Fruit fly (Drosophila melanogaster) whole organism, embryonic: ENCODE measurements around the gene pes.

ENCODE experiments used
- Adf1 ChIP-seq: fragments of 200-800 bp; sonication (Bioruptor generic); IDR thresholded peaks from 2 replicates; pipeline ENCODE4 v1.3.6; 2022; ENCODE audit warnings: missing biosample characterization, missing genetic modification characterization
- Asciz ChIP-seq: fragments of 200-800 bp; sonication (Bioruptor generic); optimal IDR thresholded peaks from 2 replicates; lab custom pipeline; 2017; ENCODE audit warnings: missing biosample characterization, mild to moderate bottlenecking, missing genetic modification characterization, missing genetic modification reagents
- Atf6 ChIP-seq: fragments of 200-800 bp; sonication (Bioruptor generic); IDR thresholded peaks from 2 replicates; pipeline ENCODE4 v1.3.6; 2022; ENCODE audit warnings: missing biosample characterization, missing genetic modification characterization
- CG10267 ChIP-seq: fragments of 200-800 bp; sonication (Bioruptor generic); optimal IDR thresholded peaks from 2 replicates; lab custom pipeline; 2018; ENCODE audit warnings: missing biosample characterization, mild to moderate bottlenecking, missing genetic modification characterization, moderate library complexity
- CG14014 ChIP-seq: fragments of 200-800 bp; sonication (Bioruptor generic); IDR thresholded peaks from 2 replicates; pipeline ENCODE4 v1.3.6; 2022; ENCODE audit warnings: missing biosample characterization, missing genetic modification characterization
- CG1603 ChIP-seq: fragments of 200-800 bp; sonication (Bioruptor generic); optimal IDR thresholded peaks from 2 replicates; lab custom pipeline; 2019; ENCODE audit warnings: missing biosample characterization, mild to moderate bottlenecking, missing genetic modification characterization, moderate library complexity
- CG18619 ChIP-seq: fragments of 200-800 bp; sonication (Bioruptor generic); optimal IDR thresholded peaks from 3 replicates; lab custom pipeline; 2017; ENCODE audit warnings: missing biosample characterization, mild to moderate bottlenecking, missing genetic modification characterization
- CG2712 ChIP-seq: fragments of 200-800 bp; optimal IDR thresholded peaks from 3 replicates; lab custom pipeline; 2019; ENCODE audit warnings: missing biosample characterization, mild to moderate bottlenecking, missing genetic modification characterization, moderate library complexity
- CG2875 ChIP-seq: fragments of 200-800 bp; sonication (Bioruptor generic); optimal IDR thresholded peaks from 2 replicates; lab custom pipeline; 2017; ENCODE audit warnings: missing biosample characterization, mild to moderate bottlenecking, missing genetic modification characterization, missing genetic modification reagents
- CG3163 ChIP-seq: fragments of 200-800 bp; sonication (Bioruptor generic); optimal IDR thresholded peaks from 3 replicates; lab custom pipeline; 2016; ENCODE audit warnings: missing biosample characterization, missing genetic modification characterization
- CG32532 ChIP-seq: fragments of 200-800 bp; sonication (Bioruptor generic); IDR thresholded peaks from 2 replicates; pipeline ENCODE4 v1.3.6; 2022; ENCODE audit warnings: missing biosample characterization, missing genetic modification characterization
- CG32772 ChIP-seq: fragments of 200-800 bp; sonication (Bioruptor generic); IDR thresholded peaks from 2 replicates; pipeline ENCODE4 v1.3.6; 2022; ENCODE audit warnings: missing biosample characterization, missing genetic modification characterization
- CG42726 ChIP-seq: fragments of 200-800 bp; sonication (Bioruptor generic); IDR thresholded peaks from 2 replicates; pipeline ENCODE4 v1.3.6; 2022; ENCODE audit warnings: missing biosample characterization, missing genetic modification characterization; ENCODE audit not compliant: partially characterized antibody
- CG7357 ChIP-seq: fragments of 200-800 bp; sonication (Bioruptor generic); IDR thresholded peaks from 3 replicates; pipeline ENCODE4 v1.3.6; 2022; ENCODE audit warnings: missing biosample characterization, missing genetic modification characterization
- CG7839 ChIP-seq: fragments of 200-800 bp; sonication (Bioruptor generic); optimal IDR thresholded peaks from 3 replicates; lab custom pipeline; 2018; ENCODE audit warnings: missing biosample characterization, mild to moderate bottlenecking, missing genetic modification characterization, moderate library complexity
- Camta ChIP-seq: fragments of 200-800 bp; sonication (Bioruptor generic); optimal IDR thresholded peaks from 2 replicates; lab custom pipeline; 2016; ENCODE audit warnings: missing biosample characterization, missing genetic modification characterization
- CkIIα-i1 ChIP-seq: fragments of 200-800 bp; sonication (Bioruptor generic); IDR thresholded peaks from 2 replicates; pipeline ENCODE4 v1.3.6; 2022; ENCODE audit warnings: missing biosample characterization, missing genetic modification characterization
- CoRest ChIP-seq: fragments of 200-800 bp; sonication (Bioruptor generic); optimal IDR thresholded peaks from 3 replicates; lab custom pipeline; 2018; ENCODE audit warnings: missing biosample characterization, mild to moderate bottlenecking, missing genetic modification characterization, moderate library complexity
- D19B ChIP-seq: fragments of 200-800 bp; sonication (Bioruptor generic); optimal IDR thresholded peaks from 2 replicates; lab custom pipeline; 2017; ENCODE audit warnings: missing biosample characterization, mild to moderate bottlenecking, missing genetic modification characterization
- Ets65A ChIP-seq: fragments of 200-800 bp; sonication (Bioruptor generic); peaks from one replicate; lab custom pipeline; 2016; ENCODE audit warnings: missing biosample characterization, missing genetic modification characterization
- Fer1 ChIP-seq: fragments of 200-800 bp; sonication (Bioruptor generic); optimal IDR thresholded peaks from 2 replicates; lab custom pipeline; 2017; ENCODE audit warnings: missing biosample characterization, mild to moderate bottlenecking, missing genetic modification characterization
- Hr78 ChIP-seq, 2 experiments: fragments of 200-800 bp in 1 of 2; fragments of >200 bp in 1 of 2; sonication (Bioruptor generic) in 1 of 2; optimal IDR thresholded peaks; 2 replicates each; lab custom pipeline; 2017 to 2019; ENCODE audit warnings: missing biosample characterization in 2 of 2, missing genetic modification characterization in 2 of 2, mild to moderate bottlenecking in 1 of 2, moderate library complexity in 1 of 2
- Jarid2 ChIP-seq: fragments of 200-800 bp; sonication (Bioruptor generic); optimal IDR thresholded peaks from 3 replicates; lab custom pipeline; 2017; ENCODE audit warnings: mild to moderate bottlenecking, missing biosample characterization, missing genetic modification reagents, missing genetic modification characterization
- MESR4 ChIP-seq: fragments of 200-800 bp; sonication (Bioruptor generic); optimal IDR thresholded peaks from 2 replicates; lab custom pipeline; 2018; ENCODE audit warnings: missing biosample characterization, mild to moderate bottlenecking, missing genetic modification characterization, moderate library complexity
- Mad ChIP-seq: fragments of 200-800 bp; sonication (Bioruptor generic); optimal IDR thresholded peaks from 2 replicates; lab custom pipeline; 2016; ENCODE audit warnings: missing biosample characterization, missing genetic modification characterization
- Myb ChIP-seq: fragments of 200-800 bp; sonication (Bioruptor generic); optimal IDR thresholded peaks from 2 replicates; lab custom pipeline; 2016; ENCODE audit warnings: missing biosample characterization, missing genetic modification characterization
- Pdp1 ChIP-seq, 2 experiments: fragments of 200-800 bp; sonication (Bioruptor generic); optimal IDR thresholded peaks; 3 replicates each; lab custom pipeline; 2016; ENCODE audit warnings: missing biosample characterization in 2 of 2, missing genetic modification characterization in 2 of 2, mild to moderate bottlenecking in 1 of 2, moderate library complexity in 1 of 2
- Sox100B ChIP-seq: fragments of 200-800 bp; sonication (Bioruptor generic); optimal IDR thresholded peaks from 3 replicates; lab custom pipeline; 2018; ENCODE audit warnings: missing biosample characterization, mild to moderate bottlenecking, missing genetic modification characterization
- Sry-β ChIP-seq: fragments of 200-800 bp; sonication (Bioruptor generic); optimal IDR thresholded peaks from 2 replicates; lab custom pipeline; 2018; ENCODE audit warnings: missing biosample characterization, mild to moderate bottlenecking, missing genetic modification characterization, moderate library complexity
- Usf ChIP-seq: fragments of 200-800 bp; sonication (Bioruptor generic); optimal IDR thresholded peaks from 2 replicates; lab custom pipeline; 2017; ENCODE audit warnings: missing genotype, missing biosample characterization, missing genetic modification characterization
- Xbp1 ChIP-seq: fragments of 200-800 bp; sonication (Bioruptor generic); optimal IDR thresholded peaks from 3 replicates; lab custom pipeline; 2016; ENCODE audit warnings: missing biosample characterization, mild to moderate bottlenecking, missing genetic modification characterization
- ato ChIP-seq: fragments of 200-800 bp; sonication (Bioruptor generic); IDR thresholded peaks from 2 replicates; pipeline ENCODE4 v1.3.6; 2022; ENCODE audit warnings: missing biosample characterization, missing genetic modification characterization; ENCODE audit not compliant: partially characterized antibody
- bigmax ChIP-seq: fragments of 200-800 bp; sonication (Bioruptor generic); optimal IDR thresholded peaks from 2 replicates; lab custom pipeline; 2018; ENCODE audit warnings: missing biosample characterization, mild to moderate bottlenecking, missing genetic modification characterization
- chinmo ChIP-seq: fragments of 200-800 bp; sonication (Bioruptor generic); IDR thresholded peaks from 4 replicates; pipeline ENCODE4 v1.3.6; 2022; ENCODE audit warnings: missing biosample characterization, missing genetic modification characterization; ENCODE audit not compliant: partially characterized antibody
- exex ChIP-seq: fragments of 200-800 bp; sonication (Bioruptor generic); optimal IDR thresholded peaks from 4 replicates; lab custom pipeline; 2018; ENCODE audit warnings: missing biosample characterization, mild to moderate bottlenecking, missing genetic modification characterization, moderate library complexity
- fu2 ChIP-seq: fragments of 200-800 bp; sonication (Bioruptor generic); optimal IDR thresholded peaks from 2 replicates; lab custom pipeline; 2016; ENCODE audit warnings: missing biosample characterization, missing genetic modification characterization
- h ChIP-seq: fragments of >200 bp; optimal IDR thresholded peaks from 2 replicates; lab custom pipeline; 2017
- jumu ChIP-seq: fragments of 200-800 bp; sonication (Bioruptor generic); optimal IDR thresholded peaks from 3 replicates; lab custom pipeline; 2016; ENCODE audit warnings: missing biosample characterization, missing genetic modification characterization
- kay ChIP-seq: fragments of 200-800 bp; sonication (Bioruptor generic); optimal IDR thresholded peaks from 2 replicates; lab custom pipeline; 2016; ENCODE audit warnings: missing biosample characterization, missing genetic modification characterization
- ken ChIP-seq: fragments of 200-800 bp; sonication (Bioruptor generic); IDR thresholded peaks from 3 replicates; pipeline ENCODE4 v1.3.6; 2022; ENCODE audit warnings: missing biosample characterization, missing genetic modification characterization
- maf-S ChIP-seq: fragments of 200-800 bp; sonication (Bioruptor generic); optimal IDR thresholded peaks from 2 replicates; lab custom pipeline; 2016; ENCODE audit warnings: missing biosample characterization, missing genetic modification characterization
- mam ChIP-seq: fragments of 200-800 bp; sonication (Bioruptor generic); optimal IDR thresholded peaks from 3 replicates; lab custom pipeline; 2016; ENCODE audit warnings: missing biosample characterization, missing genetic modification characterization
- nmo ChIP-seq: fragments of 200-800 bp; sonication (Bioruptor generic); optimal IDR thresholded peaks from 2 replicates; lab custom pipeline; 2018; ENCODE audit warnings: missing biosample characterization, mild to moderate bottlenecking, missing genetic modification characterization, moderate library complexity
- schlank ChIP-seq: fragments of 200-800 bp; sonication (Bioruptor generic); optimal IDR thresholded peaks from 2 replicates; lab custom pipeline; 2018; ENCODE audit warnings: missing biosample characterization, mild to moderate bottlenecking, missing genetic modification characterization
- sens ChIP-seq: fragments of 200-800 bp; sonication (Bioruptor generic); peaks from one replicate; lab custom pipeline; 2016; ENCODE audit warnings: missing biosample characterization, missing genetic modification characterization
- trem ChIP-seq: fragments of 200-800 bp; optimal IDR thresholded peaks from 3 replicates; lab custom pipeline; 2019; ENCODE audit warnings: missing biosample characterization, mild to moderate bottlenecking, missing genetic modification characterization, moderate library complexity
- trh ChIP-seq: fragments of 200-800 bp; sonication (Bioruptor generic); optimal IDR thresholded peaks from 2 replicates; lab custom pipeline; 2016; ENCODE audit warnings: missing biosample characterization, missing genetic modification characterization
- unc-4 ChIP-seq: fragments of 200-800 bp; sonication (Bioruptor generic); IDR thresholded peaks from 2 replicates; pipeline ENCODE4 v1.3.6; 2022; ENCODE audit warnings: missing biosample characterization, missing genetic modification characterization; ENCODE audit not compliant: partially characterized antibody
- yki ChIP-seq: fragments of >200 bp; optimal IDR thresholded peaks from 3 replicates; lab custom pipeline; 2018

The pes gene

dm6 chr2L:8010602-8011455, 16.8 kb upstream of the pes start, which contains the start of the genes Glyat and Tg (continued):
- no peak for TF ChIP-seq Hr78 (GFP tag; optimal IDR thresholded peaks at IDR 0.05; lab: Kevin White, UChicago)
- no peak for TF ChIP-seq CG32772 (GFP tag; lab: Robert Waterston, UW)
- TF ChIP-seq CG14014 (GFP tag; lab: Robert Waterston, UW), result peak; percentile 57
- peak; percentile 39 for TF ChIP-seq CoRest (tag; lab: Kevin White, UChicago)
- TF ChIP-seq CkIIα-i1 (GFP tag; lab: Robert Waterston, UW), result no peak
- TF ChIP-seq CG2712, result peak; percentile 26
- peak; percentile 4 for TF ChIP-seq Jarid2 (GFP tag; lab: Kevin White, UChicago)
- TF ChIP-seq Fer1, result peak; percentile 50
- TF ChIP-seq Sry-β (GFP tag; lab: Kevin White, UChicago), result no peak
- TF ChIP-seq h (lab: Kevin White, UChicago), result no peak
- peak; percentile 70 for TF ChIP-seq Myb
- no peak for TF ChIP-seq jumu (GFP tag; lab: Kevin White, UChicago)
- TF ChIP-seq D19B (GFP tag; lab: Kevin White, UChicago), result no peak
- peak; percentile 64; the same call in 1 of the 2 replicates for TF ChIP-seq CG32532 (GFP tag; lab: Robert Waterston, UW)
- TF ChIP-seq chinmo (GFP tag; lab: Robert Waterston, UW), result 0 out of 4 replicates have a peak, but pooled peaks have one; percentile 24
- TF ChIP-seq bigmax (GFP tag; lab: Kevin White, UChicago), result no peak
- TF ChIP-seq CG18619 (GFP tag; lab: Kevin White, UChicago), result no peak
- TF ChIP-seq CG7357 (GFP tag; lab: Robert Waterston, UW), result no peak
- peak; percentile 99 for TF ChIP-seq CG3163 (GFP tag; lab: Kevin White, UChicago)
- TF ChIP-seq sens (GFP tag; lab: Kevin White, UChicago), result peak; percentile 76
- TF ChIP-seq Xbp1 (GFP tag; lab: Kevin White, UChicago), result no peak
- TF ChIP-seq maf-S (GFP tag; lab: Kevin White, UChicago), result no peak
- no peak for TF ChIP-seq ato (GFP tag; lab: Robert Waterston, UW)
- 0 out of 3 replicates have a peak, but pooled peaks have one; percentile 42 for TF ChIP-seq ken (GFP tag; lab: Robert Waterston, UW)
- no peak for TF ChIP-seq yki (lab: Kevin White, UChicago)
- TF ChIP-seq unc-4 (GFP tag; lab: Robert Waterston, UW), result peak; percentile 49; the same call in 1 of the 2 replicates
- peak; percentile 40 for TF ChIP-seq CG7839
- TF ChIP-seq Atf6, result peak; percentile 62
- no peak for TF ChIP-seq Adf1 (GFP tag; lab: Robert Waterston, UW)
- TF ChIP-seq Ets65A, result no peak
- no peak for TF ChIP-seq trh
- peak; percentile 9 for TF ChIP-seq Sox100B (GFP tag; lab: Kevin White, UChicago)
- TF ChIP-seq CG2875, result no peak
- no peak for TF ChIP-seq CG1603 (tag; lab: Kevin White, UChicago)
- TF ChIP-seq CG42726 (GFP tag; lab: Robert Waterston, UW), result peak; percentile 10; the same call in 1 of the 2 replicates
- TF ChIP-seq kay (GFP tag; lab: Kevin White, UChicago), result no peak
- no peak for TF ChIP-seq schlank (tag; lab: Kevin White, UChicago)
- no peak for TF ChIP-seq Mad (GFP tag; lab: Kevin White, UChicago)
- no peak for TF ChIP-seq exex (tag; lab: Kevin White, UChicago)
- peak in 1 of 2 experiments; percentile 50 for TF ChIP-seq Pdp1 (GFP tag; optimal IDR thresholded peaks at IDR 0.05; lab: Kevin White, UChicago)
- no peak for TF ChIP-seq trem (tag; lab: Kevin White, UChicago)
- no peak for TF ChIP-seq Asciz (GFP tag; lab: Kevin White, UChicago)
- TF ChIP-seq nmo (GFP tag; lab: Kevin White, UChicago), result peak; percentile 14
- no peak for TF ChIP-seq Camta (GFP tag; lab: Kevin White, UChicago)
- TF ChIP-seq MESR4 (GFP tag; lab: Kevin White, UChicago), result no peak
- no peak for TF ChIP-seq mam (GFP tag; lab: Kevin White, UChicago)
- TF ChIP-seq Usf (GFP tag; lab: Kevin White, UChicago), result no peak
- peak; percentile 8 for TF ChIP-seq CG10267 (tag; lab: Kevin White, UChicago)
- no peak for TF ChIP-seq fu2 (GFP tag; lab: Kevin White, UChicago)
